Fruit fly (Drosophila melanogaster) whole organism, prepupa: ENCODE measurements around the gene CG15468.

Experiments
- Blimp-1 ChIP-seq: fragments of 200-800 bp; sonication (Bioruptor generic); optimal IDR thresholded peaks from 3 replicates; lab custom pipeline; 2017; ENCODE audit warnings: missing biosample characterization, missing genetic modification characterization, mild to moderate bottlenecking, moderate library complexity, missing genetic modification reagents
- CG10669 ChIP-seq: fragments of 200-800 bp; sonication (Bioruptor generic); optimal IDR thresholded peaks from 3 replicates; lab custom pipeline; 2018; ENCODE audit warnings: missing biosample characterization, mild to moderate bottlenecking, missing genetic modification characterization, moderate library complexity
- CG11294 ChIP-seq: fragments of 200-800 bp; sonication (Bioruptor generic); IDR thresholded peaks from 2 replicates; pipeline ENCODE4 v1.3.6; 2022; ENCODE audit warnings: missing biosample characterization, missing genetic modification characterization
- CG11902 ChIP-seq: fragments of 200-800 bp; sonication (Bioruptor generic); optimal IDR thresholded peaks from 3 replicates; lab custom pipeline; 2016; ENCODE audit warnings: missing biosample characterization, missing genetic modification characterization
- CG15336 ChIP-seq: fragments of 200-800 bp; sonication (Bioruptor generic); IDR thresholded peaks from 2 replicates; pipeline ENCODE4 v1.3.6; 2022; ENCODE audit warnings: missing biosample characterization, missing genetic modification characterization
- CG1621 ChIP-seq: fragments of 200-800 bp; sonication (Bioruptor generic); optimal IDR thresholded peaks from 3 replicates; lab custom pipeline; 2018; ENCODE audit warnings: missing biosample characterization, mild to moderate bottlenecking, missing genetic modification characterization
- CG16779 ChIP-seq: fragments of 200-800 bp; sonication (Bioruptor generic); optimal IDR thresholded peaks from 3 replicates; lab custom pipeline; 2017; ENCODE audit warnings: missing biosample characterization, mild to moderate bottlenecking, missing genetic modification characterization
- CG3032 ChIP-seq: fragments of 200-800 bp; optimal IDR thresholded peaks from 2 replicates; lab custom pipeline; 2019; ENCODE audit warnings: missing biosample characterization, mild to moderate bottlenecking, missing genetic modification characterization, moderate library complexity
- CG31627 ChIP-seq: fragments of 200-800 bp; sonication (Bioruptor generic); optimal IDR thresholded peaks from 3 replicates; lab custom pipeline; 2016; ENCODE audit warnings: missing biosample characterization, missing genetic modification characterization
- CG32006 ChIP-seq: fragments of 200-800 bp; sonication (Bioruptor generic); optimal IDR thresholded peaks from 3 replicates; lab custom pipeline; 2017; ENCODE audit warnings: missing biosample characterization, mild to moderate bottlenecking, missing genetic modification characterization
- CG34406 ChIP-seq: fragments of 200-800 bp; sonication (Bioruptor generic); optimal IDR thresholded peaks from 3 replicates; lab custom pipeline; 2016; ENCODE audit warnings: missing biosample characterization, missing genetic modification characterization
- CG3919 ChIP-seq: fragments of 200-800 bp; sonication (Bioruptor generic); optimal IDR thresholded peaks from 3 replicates; lab custom pipeline; 2016; ENCODE audit warnings: missing biosample characterization, missing genetic modification characterization
- CG4318 ChIP-seq: fragments of 200-800 bp; sonication (Bioruptor generic); optimal IDR thresholded peaks from 3 replicates; lab custom pipeline; 2017; ENCODE audit warnings: missing biosample characterization, mild to moderate bottlenecking, missing genetic modification characterization
- CG6163 ChIP-seq: fragments of 200-800 bp; sonication (Bioruptor generic); IDR thresholded peaks from 3 replicates; pipeline ENCODE4 v1.3.6; 2022; ENCODE audit warnings: missing biosample characterization, missing genetic modification characterization
- CG6276 ChIP-seq: fragments of 200-800 bp; sonication (Bioruptor generic); optimal IDR thresholded peaks from 2 replicates; lab custom pipeline; 2017; ENCODE audit warnings: missing biosample characterization, mild to moderate bottlenecking, missing genetic modification characterization
- CG6792 ChIP-seq: fragments of 200-800 bp; sonication (Bioruptor generic); optimal IDR thresholded peaks from 3 replicates; lab custom pipeline; 2016; ENCODE audit warnings: missing biosample characterization, missing genetic modification characterization
- CG6854 ChIP-seq: fragments of 200-800 bp; sonication (Bioruptor generic); optimal IDR thresholded peaks from 2 replicates; lab custom pipeline; 2017; ENCODE audit warnings: missing biosample characterization, mild to moderate bottlenecking, missing genetic modification characterization
- CG8119 ChIP-seq: fragments of 200-800 bp; sonication (Bioruptor generic); IDR thresholded peaks from 3 replicates; pipeline ENCODE4 v1.3.6; 2022; ENCODE audit warnings: missing biosample characterization, missing genetic modification characterization
- CG8319 ChIP-seq: fragments of 200-800 bp; sonication (Bioruptor generic); optimal IDR thresholded peaks from 3 replicates; lab custom pipeline; 2016; ENCODE audit warnings: missing biosample characterization, missing genetic modification characterization
- CG8632 ChIP-seq: fragments of 200-800 bp; sonication (Bioruptor generic); optimal IDR thresholded peaks from 3 replicates; lab custom pipeline; 2016; ENCODE audit warnings: missing biosample characterization, missing genetic modification characterization
- Eip78C ChIP-seq: fragments of 200-800 bp; sonication (Bioruptor generic); peaks from one replicate; lab custom pipeline; 2016; ENCODE audit warnings: missing biosample characterization, missing genetic modification characterization
- Eip93F ChIP-seq: fragments of 200-800 bp; sonication (Bioruptor generic); optimal IDR thresholded peaks from 2 replicates; lab custom pipeline; 2016; ENCODE audit warnings: missing biosample characterization, mild to moderate bottlenecking, missing genetic modification characterization
- Hr38 ChIP-seq: sonication (Bioruptor generic); optimal IDR thresholded peaks from 2 replicates; lab custom pipeline; 2016; ENCODE audit warnings: missing biosample characterization, missing genetic modification characterization
- Hr39 ChIP-seq: fragments of 200-800 bp; sonication (Bioruptor generic); optimal IDR thresholded peaks from 2 replicates; lab custom pipeline; 2016; ENCODE audit warnings: missing biosample characterization, missing genetic modification characterization
- Met ChIP-seq: fragments of 200-800 bp; sonication (Bioruptor generic); optimal IDR thresholded peaks from 3 replicates; lab custom pipeline; 2016; ENCODE audit warnings: missing biosample characterization, missing genetic modification characterization
- OdsH ChIP-seq: fragments of 200-800 bp; sonication (Bioruptor generic); optimal IDR thresholded peaks from 3 replicates; lab custom pipeline; 2016; ENCODE audit warnings: missing biosample characterization, missing genetic modification characterization
- Smox ChIP-seq: fragments of 200-800 bp; sonication (Bioruptor generic); optimal IDR thresholded peaks from 3 replicates; lab custom pipeline; 2016; ENCODE audit warnings: missing biosample characterization, missing genetic modification characterization
- Sox102F ChIP-seq: fragments of 200-800 bp; sonication (Bioruptor generic); optimal IDR thresholded peaks from 2 replicates; lab custom pipeline; 2016; ENCODE audit warnings: missing biosample characterization, mild to moderate bottlenecking, missing genetic modification characterization
- Sox14 ChIP-seq: fragments of 200-800 bp; sonication (Bioruptor generic); optimal IDR thresholded peaks from 3 replicates; lab custom pipeline; 2016; ENCODE audit warnings: missing biosample characterization, missing genetic modification characterization
- Sox15 ChIP-seq: fragments of 200-800 bp; sonication (Bioruptor generic); optimal IDR thresholded peaks from 3 replicates; lab custom pipeline; 2016; ENCODE audit warnings: missing biosample characterization, missing genetic modification characterization
- achi ChIP-seq: fragments of 200-800 bp; sonication (Bioruptor generic); optimal IDR thresholded peaks from 3 replicates; lab custom pipeline; 2016; ENCODE audit warnings: missing biosample characterization, missing genetic modification characterization
- acj6 ChIP-seq: fragments of 200-800 bp; sonication (Bioruptor generic); optimal IDR thresholded peaks from 3 replicates; lab custom pipeline; 2016; ENCODE audit warnings: missing biosample characterization, missing genetic modification characterization
- cyc ChIP-seq: fragments of 200-800 bp; sonication (Bioruptor generic); optimal IDR thresholded peaks from 3 replicates; lab custom pipeline; 2016; ENCODE audit warnings: missing biosample characterization, missing genetic modification characterization
- dsx ChIP-seq: fragments of 200-800 bp; optimal IDR thresholded peaks from 3 replicates; lab custom pipeline; 2019; ENCODE audit warnings: missing biosample characterization, mild to moderate bottlenecking, missing genetic modification characterization, moderate library complexity; ENCODE audit not compliant: poor library complexity, severe bottlenecking
- esn ChIP-seq: fragments of 200-800 bp; sonication (Bioruptor generic); optimal IDR thresholded peaks from 2 replicates; lab custom pipeline; 2016; ENCODE audit warnings: missing biosample characterization, mild to moderate bottlenecking, missing genetic modification characterization, moderate library complexity
- fd59A ChIP-seq: fragments of 200-800 bp; sonication (Bioruptor generic); optimal IDR thresholded peaks from 2 replicates; lab custom pipeline; 2017; ENCODE audit warnings: missing biosample characterization, mild to moderate bottlenecking, missing genetic modification characterization, missing genetic modification reagents
- fd85E ChIP-seq: fragments of 200-800 bp; sonication (Bioruptor generic); optimal IDR thresholded peaks from 3 replicates; lab custom pipeline; 2016; ENCODE audit warnings: missing biosample characterization, missing genetic modification characterization
- net ChIP-seq: fragments of 200-800 bp; sonication (Bioruptor generic); optimal IDR thresholded peaks from 3 replicates; lab custom pipeline; 2016; ENCODE audit warnings: missing biosample characterization, missing genetic modification characterization
- pdm3 ChIP-seq: fragments of 200-800 bp; sonication (Bioruptor generic); optimal IDR thresholded peaks from 3 replicates; lab custom pipeline; 2016; ENCODE audit warnings: missing biosample characterization, missing genetic modification characterization
- salr ChIP-seq, 2 experiments: fragments of 200-800 bp; sonication (Bioruptor generic); optimal IDR thresholded peaks; 3 replicates each; lab custom pipeline; 2016 to 2018; ENCODE audit warnings: missing biosample characterization in 2 of 2, missing genetic modification characterization in 2 of 2, mild to moderate bottlenecking in 1 of 2
- ss ChIP-seq, 2 experiments: fragments of 200-800 bp; sonication (Bioruptor generic); optimal IDR thresholded peaks; 2 replicates in 1 of 2; 3 replicates in 1 of 2; lab custom pipeline; 2017 to 2018; ENCODE audit warnings: mild to moderate bottlenecking in 2 of 2, missing biosample characterization in 2 of 2, missing genetic modification characterization in 2 of 2, moderate library complexity in 1 of 2
- svp ChIP-seq: fragments of 200-800 bp; sonication (Bioruptor generic); peaks from one replicate; lab custom pipeline; 2016; ENCODE audit warnings: missing biosample characterization, missing genetic modification characterization
- vri ChIP-seq: fragments of 200-800 bp; sonication (Bioruptor generic); optimal IDR thresholded peaks from 3 replicates; lab custom pipeline; 2016; ENCODE audit warnings: missing biosample characterization, mild to moderate bottlenecking, missing genetic modification characterization

CG15468 gene

DNA sequence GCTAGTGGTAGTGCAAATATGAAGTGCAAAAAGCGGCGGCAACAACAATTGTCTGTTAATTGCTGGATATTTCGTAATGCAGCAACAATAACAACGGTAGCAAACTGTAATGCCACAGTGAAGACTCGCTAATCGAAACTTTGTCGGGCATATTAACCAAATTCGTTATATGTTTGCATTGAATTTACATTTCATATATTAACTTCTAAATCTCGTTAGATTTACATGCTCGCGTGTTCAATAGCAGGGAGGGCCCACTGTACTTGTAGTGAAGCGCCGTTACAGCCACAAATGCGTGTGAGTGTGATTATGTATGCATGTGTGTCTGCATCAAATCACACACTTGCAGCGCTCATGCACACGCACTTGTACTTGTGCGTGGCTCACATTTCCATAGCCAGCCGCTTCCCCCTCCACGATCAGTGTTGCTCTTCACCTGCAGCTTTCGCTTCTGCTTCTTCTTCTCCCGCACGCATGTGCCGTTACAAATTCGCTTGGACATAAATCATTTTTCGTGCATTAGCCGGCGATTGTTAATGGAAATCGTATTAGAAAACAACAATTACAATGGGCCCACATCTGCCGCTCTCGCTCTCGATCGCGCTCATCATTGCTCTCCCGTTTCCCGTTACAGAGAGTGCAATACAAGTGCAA is 21.0 kb downstream of the CG15468 start (continued):
- TF ChIP-seq achi (GFP tag; lab: Kevin White, UChicago) (peak; percentile 95), fd59A (GFP tag; lab: Kevin White, UChicago) (peak; percentile 95), Eip78C (GFP tag; lab: Kevin White, UChicago) (peak; percentile 99), Sox15 (GFP tag; lab: Kevin White, UChicago) (peak; percentile 96), CG8119 (GFP tag; lab: Robert Waterston, UW) (peak; percentile 97), CG32006 (GFP tag; lab: Kevin White, UChicago) (peak; percentile 98), cyc (peak; percentile 97), Hr39 (GFP tag; lab: Kevin White, UChicago) (peak; percentile 96), Sox14 (peak; percentile 97), CG4318 (GFP tag; lab: Kevin White, UChicago) (peak; percentile 97), fd85E (GFP tag; lab: Kevin White, UChicago) (peak; percentile 78), CG8632 (GFP tag; lab: Kevin White, UChicago) (peak; percentile 94), acj6 (GFP tag; lab: Kevin White, UChicago) (peak; percentile 97), CG11902 (peak; percentile 95), CG3032 (peak; percentile 94), CG16779 (tag; lab: Kevin White, UChicago) (peak; percentile 85), CG6163 (GFP tag; lab: Robert Waterston, UW) (peak; percentile 99), CG11294 (peak; percentile 97), dsx (GFP tag; lab: Kevin White, UChicago) (peak; percentile 93), net (GFP tag; lab: Kevin White, UChicago) (peak; percentile 95), svp (GFP tag; lab: Kevin White, UChicago) (peak; percentile 97), CG8319 (peak; percentile 95), Hr38 (GFP tag; lab: Kevin White, UChicago) (peak; percentile 97), CG6792 (GFP tag; lab: Kevin White, UChicago) (peak; percentile 96), CG15336 (GFP tag; lab: Robert Waterston, UW) (peak; percentile 98), Smox (GFP tag; lab: Kevin White, UChicago) (peak; percentile 93), Sox102F (GFP tag; lab: Kevin White, UChicago) (peak; percentile 92), vri (peak; percentile 73), Blimp-1 (GFP tag; lab: Kevin White, UChicago) (peak; percentile 73)
- TF ChIP-seq, all 60 proteins: peak for 60

DNA sequence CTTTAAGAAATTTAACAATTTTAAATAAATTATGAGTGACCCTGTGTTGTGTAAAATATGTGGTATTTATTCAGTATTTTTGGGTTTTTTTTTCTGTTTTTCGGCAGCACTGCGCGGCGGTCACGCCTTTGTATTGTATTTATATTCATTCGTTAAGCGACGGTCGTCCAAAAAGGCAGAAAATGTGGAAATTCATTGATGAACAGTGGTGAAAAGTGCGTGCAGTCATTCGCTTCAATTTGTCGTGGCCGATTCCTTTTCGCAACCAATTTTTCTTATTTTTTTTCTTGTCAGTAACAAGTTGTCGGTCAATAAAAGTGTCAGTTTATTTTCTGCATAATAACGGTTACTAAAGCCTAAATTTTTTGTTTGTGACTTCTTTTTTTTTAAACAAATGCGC is 21.9 kb downstream of the CG15468 start, which contains the start of gene Ptp4E:
Ptp4E (plus strand) TSS at position 143 of the 400 bp plus-strand sequence.
- TF ChIP-seq Eip78C (GFP tag; lab: Kevin White, UChicago), result peak; percentile 61
- TF ChIP-seq CG10669, result no peak
- TF ChIP-seq CG6854 (GFP tag; lab: Kevin White, UChicago), result peak; percentile 6
- TF ChIP-seq svp (GFP tag; lab: Kevin White, UChicago), result peak; percentile 53
- TF ChIP-seq OdsH, result no peak
- peak; percentile 20 for TF ChIP-seq CG3919 (GFP tag; lab: Kevin White, UChicago)
- peak; percentile 22 to 26 for TF ChIP-seq ss (GFP tag; optimal IDR thresholded peaks at IDR 0.05; lab: Kevin White, UChicago)
- peak; percentile 10 for TF ChIP-seq Sox102F (GFP tag; lab: Kevin White, UChicago)
- TF ChIP-seq vri, result peak; percentile 7
- no peak for TF ChIP-seq CG16779 (tag; lab: Kevin White, UChicago)
- no peak for TF ChIP-seq CG34406
- peak; percentile 20 for TF ChIP-seq pdm3 (GFP tag; lab: Kevin White, UChicago)
- TF ChIP-seq Met (GFP tag; lab: Kevin White, UChicago), result no peak
- no peak for TF ChIP-seq CG11902

DNA sequence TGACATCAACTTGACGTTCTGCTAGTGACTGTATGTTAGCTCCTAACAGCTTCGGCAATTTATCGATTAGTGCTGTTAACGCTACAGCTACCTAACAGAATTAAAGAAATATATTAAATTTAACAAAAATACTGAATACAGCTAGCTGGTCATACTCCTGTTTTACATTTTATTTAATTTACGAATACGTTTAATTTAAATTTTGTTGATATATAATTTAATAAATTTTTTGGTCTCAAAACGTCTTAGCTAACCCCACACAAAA is 22.9 kb downstream of the CG15468 start, which contains the start of gene CG44774:
CG44774 (minus strand) TSS at position 34 of the 265 bp plus-strand sequence.
- no peak for TF ChIP-seq vri
- no peak for TF ChIP-seq Sox15 (GFP tag; lab: Kevin White, UChicago)
- TF ChIP-seq CG1621 (tag; lab: Kevin White, UChicago), result no peak
- TF ChIP-seq CG6163 (GFP tag; lab: Robert Waterston, UW), result no peak
- TF ChIP-seq fd59A (GFP tag; lab: Kevin White, UChicago), result no peak
- TF ChIP-seq Eip78C (GFP tag; lab: Kevin White, UChicago), result no peak
- TF ChIP-seq Eip93F, result no peak
- TF ChIP-seq CG31627 (GFP tag; lab: Kevin White, UChicago), result no peak
- no peak for TF ChIP-seq CG3032
- TF ChIP-seq salr (GFP tag; optimal IDR thresholded peaks at IDR 0.05; lab: Kevin White, UChicago), result no peak
- no peak for TF ChIP-seq Sox102F (GFP tag; lab: Kevin White, UChicago)
- TF ChIP-seq esn (GFP tag; lab: Kevin White, UChicago), result no peak
- no peak for TF ChIP-seq CG6276 (GFP tag; lab: Kevin White, UChicago)
